Worm (Caenorhabditis elegans) whole organism, young adult: Measurements from ENCODE around the gene C38D4.10.

Experiments used
- B0035.1 ChIP-seq: sonication (generic microtip); optimal IDR thresholded peaks from 2 replicates; lab custom pipeline; 2016; ENCODE audit warnings: missing genetic modification characterization, mild to moderate bottlenecking, missing compliant biosample characterization, missing genotype, missing genetic modification reagents
- B0336.3 ChIP-seq: fragments of 200-800 bp; sonication (Bioruptor generic); IDR thresholded peaks from 2 replicates; pipeline ENCODE4 v1.3.6; 2022; ENCODE audit warnings: missing genetic modification characterization, missing compliant biosample characterization
- C17E4.6 ChIP-seq: fragments of 200-800 bp; sonication (Bioruptor generic); IDR thresholded peaks from 2 replicates; pipeline ENCODE4 v1.3.6; 2022; ENCODE audit warnings: missing genetic modification reagents, missing genetic modification characterization, missing compliant biosample characterization
- F10E7.11 ChIP-seq: sonication (generic microtip); optimal IDR thresholded peaks from 2 replicates; lab custom pipeline; 2017; ENCODE audit warnings: mild to moderate bottlenecking, missing genetic modification characterization, moderate library complexity, missing compliant biosample characterization
- K11D2.4 ChIP-seq: fragments of 200-800 bp; sonication (Bioruptor generic); IDR thresholded peaks from 2 replicates; pipeline ENCODE4 v1.3.6; 2022; ENCODE audit warnings: missing genetic modification reagents, missing genetic modification characterization, missing compliant biosample characterization
- K12H6.12 ChIP-seq: fragments of 200-800 bp; sonication (Bioruptor generic); optimal IDR thresholded peaks from 2 replicates; lab custom pipeline; 2018; ENCODE audit warnings: mild to moderate bottlenecking, missing genetic modification characterization, missing compliant biosample characterization
- T07F8.4 ChIP-seq: sonication (generic microtip); optimal IDR thresholded peaks from 2 replicates; lab custom pipeline; 2016; ENCODE audit warnings: mild to moderate bottlenecking, missing genetic modification characterization, moderate library complexity, missing compliant biosample characterization
- T26A5.8 ChIP-seq: sonication (generic microtip); optimal IDR thresholded peaks from 2 replicates; lab custom pipeline; 2016; ENCODE audit warnings: missing genetic modification characterization, missing compliant biosample characterization
- Y53F4B.3 ChIP-seq: fragments of 200-800 bp; sonication (Bioruptor generic); IDR thresholded peaks from 2 replicates; pipeline ENCODE4 v1.3.6; 2022; ENCODE audit warnings: missing genetic modification reagents, missing genetic modification characterization, missing compliant biosample characterization
- Y56A3A.18 ChIP-seq: fragments of 200-800 bp; sonication (Bioruptor generic); IDR thresholded peaks from 2 replicates; pipeline ENCODE4 v1.3.6; 2022; ENCODE audit warnings: missing genetic modification reagents, missing genetic modification characterization, missing compliant biosample characterization
- Y79H2A.3 ChIP-seq: fragments of 200-800 bp; sonication (Bioruptor generic); conservative IDR thresholded peaks from 2 replicates; pipeline ENCODE4 v1.3.6; 2022; ENCODE audit warnings: missing genetic modification reagents, missing genetic modification characterization, missing compliant biosample characterization
- Y95B8A.8 ChIP-seq: fragments of 200-800 bp; sonication (Bioruptor generic); IDR thresholded peaks from 2 replicates; pipeline ENCODE4 v1.3.6; 2022; ENCODE audit warnings: missing genetic modification reagents, missing genetic modification characterization, missing compliant biosample characterization
- ZK185.1 ChIP-seq: sonication (generic microtip); optimal IDR thresholded peaks from 2 replicates; lab custom pipeline; 2016; ENCODE audit warnings: mild to moderate bottlenecking, missing genetic modification characterization, missing compliant biosample characterization; ENCODE audit not compliant: poor library complexity, severe bottlenecking
- atf-7 ChIP-seq: sonication (generic microtip); optimal IDR thresholded peaks from 2 replicates; lab custom pipeline; 2017; ENCODE audit warnings: mild to moderate bottlenecking, missing genetic modification characterization, missing compliant biosample characterization
- ceh-91 ChIP-seq: fragments of 200-800 bp; sonication (Bioruptor generic); IDR thresholded peaks from 2 replicates; pipeline ENCODE4 v1.3.6; 2022; ENCODE audit warnings: missing genetic modification reagents, missing genetic modification characterization, missing compliant biosample characterization
- chd-7 ChIP-seq: sonication (generic microtip); optimal IDR thresholded peaks from 2 replicates; lab custom pipeline; 2016; ENCODE audit warnings: mild to moderate bottlenecking, missing genetic modification characterization, moderate library complexity, missing compliant biosample characterization
- efl-1 ChIP-seq: fragments of 150-350 bp; optimal IDR thresholded peaks from 2 replicates; lab custom pipeline; 2014; ENCODE audit warnings: missing biosample characterization, missing genetic modification reagents, missing genetic modification characterization
- ekl-4 ChIP-seq: fragments of 200-800 bp; sonication (Bioruptor generic); IDR thresholded peaks from 2 replicates; pipeline ENCODE4 v1.3.6; 2022; ENCODE audit warnings: missing genetic modification reagents, missing genetic modification characterization, missing compliant biosample characterization
- ets-4 ChIP-seq: fragments of 200-800 bp; sonication (Bioruptor generic); optimal IDR thresholded peaks from 2 replicates; lab custom pipeline; 2018; ENCODE audit warnings: mild to moderate bottlenecking, missing genetic modification characterization, missing compliant biosample characterization
- gei-17 ChIP-seq: fragments of 200-800 bp; sonication (Bioruptor generic); optimal IDR thresholded peaks from 2 replicates; lab custom pipeline; 2018; ENCODE audit warnings: mild to moderate bottlenecking, missing genetic modification characterization, missing compliant biosample characterization
- hlh-12 ChIP-seq: sonication (generic microtip); optimal IDR thresholded peaks from 2 replicates; lab custom pipeline; 2016; ENCODE audit warnings: missing genetic modification characterization, missing compliant biosample characterization
- let-526 ChIP-seq: fragments of 200-800 bp; sonication (Bioruptor generic); IDR thresholded peaks from 2 replicates; pipeline ENCODE4 v1.3.6; 2022; ENCODE audit warnings: missing genetic modification reagents, missing genetic modification characterization, missing compliant biosample characterization
- lin-40 ChIP-seq: sonication (generic microtip); optimal IDR thresholded peaks from 2 replicates; lab custom pipeline; 2016; ENCODE audit warnings: missing genetic modification characterization, mild to moderate bottlenecking, missing compliant biosample characterization, missing genotype, missing genetic modification reagents
- lsy-27 ChIP-seq: sonication (generic microtip); optimal IDR thresholded peaks from 2 replicates; lab custom pipeline; 2017; ENCODE audit warnings: missing genetic modification characterization, mild to moderate bottlenecking, missing compliant biosample characterization, antibody characterized with exemption, missing genotype, borderline replicate concordance; ENCODE audit not compliant: insufficient read depth
- madf-10 ChIP-seq: sonication (generic microtip); optimal IDR thresholded peaks from 2 replicates; lab custom pipeline; 2016; ENCODE audit warnings: mild to moderate bottlenecking, missing genetic modification characterization, missing compliant biosample characterization
- madf-8 ChIP-seq: fragments of 200-800 bp; sonication (Bioruptor generic); conservative IDR thresholded peaks from 2 replicates; pipeline ENCODE4 v1.3.6; 2022; ENCODE audit warnings: missing genetic modification reagents, missing genetic modification characterization, missing compliant biosample characterization
- mes-4 ChIP-seq: sonication (generic microtip); optimal IDR thresholded peaks from 2 replicates; lab custom pipeline; 2016; ENCODE audit warnings: missing genotype, missing genetic modification characterization, missing compliant biosample characterization
- nfya-2 ChIP-seq: fragments of 200-800 bp; sonication (Bioruptor generic); IDR thresholded peaks from 2 replicates; pipeline ENCODE4 v1.3.6; 2022; ENCODE audit warnings: missing genetic modification reagents, missing genetic modification characterization, missing compliant biosample characterization
- nhr-120 ChIP-seq: fragments of 200-800 bp; sonication (Bioruptor generic); IDR thresholded peaks from 2 replicates; pipeline ENCODE4 v1.3.6; 2022; ENCODE audit warnings: missing genetic modification characterization, missing compliant biosample characterization
- nhr-27 ChIP-seq: fragments of 200-800 bp; sonication (Bioruptor generic); optimal IDR thresholded peaks from 2 replicates; lab custom pipeline; 2018; ENCODE audit warnings: mild to moderate bottlenecking, missing genetic modification characterization, moderate library complexity, missing compliant biosample characterization
- pbrm-1 ChIP-seq: fragments of 200-800 bp; sonication (Bioruptor generic); IDR thresholded peaks from 2 replicates; pipeline ENCODE4 v1.3.6; 2022; ENCODE audit warnings: missing genetic modification reagents, missing genetic modification characterization, missing compliant biosample characterization
- rcor-1 ChIP-seq: fragments of 200-800 bp; sonication (Bioruptor generic); IDR thresholded peaks from 2 replicates; pipeline ENCODE4 v1.3.6; 2022; ENCODE audit warnings: missing genetic modification reagents, missing genetic modification characterization, missing compliant biosample characterization
- rec-8 ChIP-seq, 2 experiments: sonication (generic microtip); optimal IDR thresholded peaks; 2 replicates each; lab custom pipeline; 2016; ENCODE audit warnings: mild to moderate bottlenecking in 2 of 2, missing genetic modification characterization in 2 of 2, missing genetic modification reagents in 2 of 2, missing genotype in 2 of 2, missing biosample characterization in 1 of 2, missing compliant biosample characterization in 1 of 2, moderate library complexity in 1 of 2
- snpc-1.3 ChIP-seq: sonication (generic microtip); optimal IDR thresholded peaks from 2 replicates; lab custom pipeline; 2017; ENCODE audit warnings: missing genetic modification characterization, mild to moderate bottlenecking, missing compliant biosample characterization, antibody characterized with exemption, moderate library complexity, missing genotype, missing genetic modification reagents; ENCODE audit not compliant: insufficient read depth
- snpc-3.4 ChIP-seq: sonication (generic microtip); optimal IDR thresholded peaks from 2 replicates; lab custom pipeline; 2017; ENCODE audit warnings: missing genetic modification characterization, mild to moderate bottlenecking, missing compliant biosample characterization, antibody characterized with exemption, moderate library complexity, missing genotype, missing genetic modification reagents
- somi-1 ChIP-seq: fragments of 200-800 bp; sonication (Bioruptor generic); optimal IDR thresholded peaks from 2 replicates; lab custom pipeline; 2018; ENCODE audit warnings: mild to moderate bottlenecking, missing genetic modification characterization, missing compliant biosample characterization
- sptf-2 ChIP-seq: fragments of 200-800 bp; sonication (Bioruptor generic); optimal IDR thresholded peaks from 2 replicates; lab custom pipeline; 2018; ENCODE audit warnings: mild to moderate bottlenecking, missing genetic modification characterization, missing compliant biosample characterization
- tbp1 ChIP-seq: fragments of 200-800 bp; sonication (Bioruptor generic); optimal IDR thresholded peaks from 2 replicates; lab custom pipeline; 2018; ENCODE audit warnings: mild to moderate bottlenecking, missing genetic modification characterization, missing compliant biosample characterization
- tbx-9 ChIP-seq: sonication (generic microtip); optimal IDR thresholded peaks from 2 replicates; lab custom pipeline; 2016; ENCODE audit warnings: borderline replicate concordance, missing genetic modification characterization, inconsistent platforms, missing compliant biosample characterization
- unc-130 ChIP-seq: sonication (generic microtip); optimal IDR thresholded peaks from 2 replicates; lab custom pipeline; 2016; ENCODE audit warnings: missing genetic modification reagents, missing genetic modification characterization, missing compliant biosample characterization
- unc-62 ChIP-seq: fragments of 150-350 bp; optimal IDR thresholded peaks from 2 replicates; lab custom pipeline; 2014; ENCODE audit warnings: missing biosample characterization, missing genetic modification reagents, missing genetic modification characterization
- xnd-1 ChIP-seq: sonication (generic microtip); optimal IDR thresholded peaks from 2 replicates; lab custom pipeline; 2016; ENCODE audit warnings: missing genotype, missing genetic modification reagents, missing genetic modification characterization, missing compliant biosample characterization
- zfh-2 ChIP-seq: fragments of 200-800 bp; sonication (Bioruptor generic); conservative IDR thresholded peaks from 2 replicates; pipeline ENCODE4 v1.3.6; 2022; ENCODE audit warnings: missing genetic modification reagents, missing genetic modification characterization, missing compliant biosample characterization
- zim-3 ChIP-seq: sonication (generic microtip); optimal IDR thresholded peaks from 2 replicates; lab custom pipeline; 2017; ENCODE audit warnings: mild to moderate bottlenecking, missing genetic modification characterization, moderate library complexity, missing compliant biosample characterization
- ztf-25 ChIP-seq: fragments of 200-800 bp; sonication (Bioruptor generic); IDR thresholded peaks from 2 replicates; pipeline ENCODE4 v1.3.6; 2022; ENCODE audit warnings: missing genetic modification reagents, missing genetic modification characterization, missing compliant biosample characterization
- ztf-26 ChIP-seq: sonication (generic microtip); optimal IDR thresholded peaks from 2 replicates; lab custom pipeline; 2017; ENCODE audit warnings: missing genetic modification characterization, missing compliant biosample characterization
- ztf-3 ChIP-seq: fragments of 200-800 bp; sonication (Bioruptor generic); optimal IDR thresholded peaks from 2 replicates; lab custom pipeline; 2018; ENCODE audit warnings: mild to moderate bottlenecking, missing genetic modification characterization, missing compliant biosample characterization
- ztf-6 ChIP-seq: fragments of 200-800 bp; sonication (Bioruptor generic); IDR thresholded peaks from 2 replicates; pipeline ENCODE4 v1.3.6; 2022; ENCODE audit warnings: missing genetic modification reagents, missing genetic modification characterization, missing compliant biosample characterization

C38D4.10 gene

ce11 chrIII:4756983-4757382, 25.3 kb upstream of the C38D4.10 start, which contains the start of gene fbxl-2 (continued):
- TF ChIP-seq xnd-1 (tag; lab: Kevin White, UChicago) (peak; percentile 79), tbp1 (peak; percentile 74), efl-1 (peak; percentile 96), let-526 (GFP tag; lab: Robert Waterston, UW) (peak; percentile 85), atf-7 (tag; lab: Kevin White, UChicago) (peak; percentile 82), rec-8 (tag; optimal IDR thresholded peaks at IDR 0.05; lab: Kevin White, UChicago) (no peak), rcor-1 (GFP tag; lab: Robert Waterston, UW) (peak; percentile 92), tbx-9 (tag; lab: Kevin White, UChicago) (no peak), ztf-25 (GFP tag; lab: Robert Waterston, UW) (no peak), snpc-3.4 (peak; percentile 88), Y95B8A.8 (GFP tag; lab: Robert Waterston, UW) (peak; percentile 84), T26A5.8 (tag; lab: Kevin White, UChicago) (no peak), lsy-27 (tag; lab: Kevin White, UChicago) (no peak), B0035.1 (tag; lab: Kevin White, UChicago) (peak; percentile 67), pbrm-1 (peak; percentile 94), lin-40 (tag; lab: Kevin White, UChicago) (no peak), Y56A3A.18 (GFP tag; lab: Robert Waterston, UW) (peak; percentile 88), ets-4 (peak; percentile 35), unc-62 (GFP tag; lab: Kevin White, UChicago) (no peak), madf-8 (GFP tag; lab: Robert Waterston, UW) (peak; percentile 84), ztf-6 (0 out of 2 replicates have a peak, but pooled peaks have one; percentile 26), F10E7.11 (tag; lab: Kevin White, UChicago) (peak; percentile 34), ztf-3 (GFP tag; lab: Kevin White, UChicago) (peak; percentile 7), ekl-4 (GFP tag; lab: Robert Waterston, UW) (peak; percentile 95), nhr-27 (tag; lab: Kevin White, UChicago) (no peak), mes-4 (no peak), Y53F4B.3 (no peak), K11D2.4 (GFP tag; lab: Robert Waterston, UW) (peak; percentile 91), C17E4.6 (GFP tag; lab: Robert Waterston, UW) (peak; percentile 90), nfya-2 (GFP tag; lab: Robert Waterston, UW) (0 out of 2 replicates have a peak, but pooled peaks have one; percentile 65), T07F8.4 (tag; lab: Kevin White, UChicago) (peak; percentile 0), hlh-12 (tag; lab: Kevin White, UChicago) (no peak), ztf-26 (tag; lab: Kevin White, UChicago) (peak; percentile 78), somi-1 (GFP tag; lab: Kevin White, UChicago) (peak; percentile 70), unc-130 (GFP tag; lab: Kevin White, UChicago) (peak; percentile 36), nhr-120 (GFP tag; lab: Robert Waterston, UW) (no peak), zim-3 (tag; lab: Kevin White, UChicago) (no peak), ceh-91 (GFP tag; lab: Robert Waterston, UW) (peak; percentile 86), chd-7 (peak; percentile 71), sptf-2 (GFP tag; lab: Kevin White, UChicago) (no peak), K12H6.12 (tag; lab: Kevin White, UChicago) (peak; percentile 85), madf-10 (tag; lab: Kevin White, UChicago) (peak; percentile 65), snpc-1.3 (tag; lab: Kevin White, UChicago) (peak; percentile 41), Y79H2A.3 (no peak), zfh-2 (GFP tag; lab: Robert Waterston, UW) (peak; percentile 92), ZK185.1 (tag; lab: Kevin White, UChicago) (peak; percentile 92), gei-17 (GFP tag; lab: Kevin White, UChicago) (peak; percentile 78), B0336.3 (GFP tag; lab: Robert Waterston, UW) (peak; percentile 95)
